Worm (Caenorhabditis elegans): ENCODE measurements around the gene gst-8.

DNA sequence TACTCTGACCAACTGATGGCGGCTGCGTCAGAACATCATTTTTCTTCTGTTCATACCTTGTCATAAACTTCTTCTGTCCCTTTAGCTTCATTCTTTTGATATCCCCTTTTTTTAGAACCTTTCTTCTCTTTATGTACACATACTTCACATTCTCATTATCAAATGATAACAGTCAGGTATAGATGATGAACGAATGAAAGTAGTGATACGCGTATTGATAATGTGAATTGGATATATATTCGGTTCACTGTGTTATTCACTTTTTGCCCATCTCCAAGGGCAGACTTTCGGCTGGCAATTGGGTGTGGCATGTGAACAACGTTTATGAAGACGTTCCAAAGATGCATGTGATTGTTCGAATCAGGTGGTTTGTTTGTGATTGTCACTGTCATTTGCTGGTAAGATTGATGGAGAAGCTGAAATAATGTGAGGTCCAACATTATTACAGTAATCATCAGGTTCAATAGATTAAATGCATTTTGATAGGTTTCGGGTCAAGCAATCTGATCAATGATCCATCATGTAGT, 9.1 kb upstream of the gst-8 start, which contains the start of gene F11G11.15:
- TF ChIP-seq ztf-11 (tag; optimal IDR thresholded peaks at IDR 0.05) (no peak), snpc-4 (tag; optimal IDR thresholded peaks at IDR 0.05) (no peak), aly-2 (tag; optimal IDR thresholded peaks at IDR 0.05) (no peak), skn-1 (tag; optimal IDR thresholded peaks at IDR 0.05) (no peak), unc-39 (tag; optimal IDR thresholded peaks at IDR 0.05) (no peak), elt-3 (tag; optimal IDR thresholded peaks at IDR 0.05) (no peak), zag-1 (tag; optimal IDR thresholded peaks at IDR 0.05) (no peak), lsy-2 (tag; optimal IDR thresholded peaks at IDR 0.05) (no peak), egl-27 (tag; optimal IDR thresholded peaks at IDR 0.05) (no peak), unc-62 (GFP tag; optimal IDR thresholded peaks at IDR 0.05) (no peak), mdl-1 (tag; optimal IDR thresholded peaks at IDR 0.05) (no peak)
